Fruit fly (Drosophila melanogaster): ENCODE measurements around the gene CG11529.

dm6 chr3L:12178847-12179437, 18.6 kb upstream of the CG11529 start:
- TF ChIP-seq Myc (optimal IDR thresholded peaks at IDR 0.05) (no peak), insv (optimal IDR thresholded peaks at IDR 0.05) (no peak)

Data from Kc167 (cell line).